Fruit fly (Drosophila melanogaster) whole organism, wandering third instar larva: ENCODE data around the gene CG14269.

ENCODE experiments used
- Abd-B ChIP-seq: fragments of >200 bp; optimal IDR thresholded peaks from 2 replicates; lab custom pipeline; 2017; ENCODE audit warnings: missing biosample characterization, missing genetic modification characterization
- CG32264 ChIP-seq: fragments of 200-800 bp; sonication (Bioruptor generic); optimal IDR thresholded peaks from 2 replicates; lab custom pipeline; 2016; ENCODE audit warnings: missing biosample characterization, missing genetic modification characterization
- CG9705 ChIP-seq: fragments of 200-800 bp; sonication (Bioruptor generic); optimal IDR thresholded peaks from 2 replicates; lab custom pipeline; 2018; ENCODE audit warnings: missing biosample characterization, mild to moderate bottlenecking, missing genetic modification characterization
- CrebA ChIP-seq: fragments of 200-800 bp; sonication (Bioruptor generic); optimal IDR thresholded peaks from 2 replicates; lab custom pipeline; 2016; ENCODE audit warnings: missing biosample characterization, mild to moderate bottlenecking, missing genetic modification characterization, borderline replicate concordance
- Dfd ChIP-seq: fragments of >200 bp; optimal IDR thresholded peaks from 2 replicates; lab custom pipeline; 2017; ENCODE audit warnings: missing biosample characterization, missing genetic modification characterization
- Dif ChIP-seq: fragments of 200-275, 200-300 bp; sonication (Bioruptor generic); optimal IDR thresholded peaks from 2 replicates; lab custom pipeline; 2018; ENCODE audit warnings: missing biosample characterization, missing genetic modification characterization; ENCODE audit not compliant: partially characterized antibody
- GATAd ChIP-seq: sonication (Bioruptor generic); optimal IDR thresholded peaks from 2 replicates; lab custom pipeline; 2016; ENCODE audit warnings: missing biosample characterization, missing genetic modification characterization
- HLH106 ChIP-seq: fragments of 200-800 bp; optimal IDR thresholded peaks from 3 replicates; lab custom pipeline; 2019; ENCODE audit warnings: missing biosample characterization, mild to moderate bottlenecking, missing genetic modification characterization, moderate library complexity
- Hnf4 ChIP-seq: fragments of 200-800 bp; sonication (Bioruptor generic); optimal IDR thresholded peaks from 2 replicates; lab custom pipeline; 2016; ENCODE audit warnings: missing biosample characterization, mild to moderate bottlenecking, missing genetic modification characterization
- Hr78 ChIP-seq: fragments of >200 bp; optimal IDR thresholded peaks from 2 replicates; lab custom pipeline; 2017; ENCODE audit warnings: missing biosample characterization, missing genetic modification characterization
- Hr83 ChIP-seq: fragments of 200-300 bp; sonication (Bioruptor generic); optimal IDR thresholded peaks from 2 replicates; lab custom pipeline; 2016; ENCODE audit warnings: missing biosample characterization, mild to moderate bottlenecking, missing genetic modification characterization, moderate library complexity; ENCODE audit not compliant: poor library complexity, severe bottlenecking
- Jra ChIP-seq: sonication (Bioruptor generic); optimal IDR thresholded peaks from 2 replicates; lab custom pipeline; 2016; ENCODE audit warnings: missing biosample characterization, missing genetic modification characterization
- Mio ChIP-seq: sonication (Bioruptor generic); optimal IDR thresholded peaks from 2 replicates; lab custom pipeline; 2016; ENCODE audit warnings: missing biosample characterization, missing genetic modification characterization
- Myc ChIP-seq: fragments of >200 bp; optimal IDR thresholded peaks from 2 replicates; lab custom pipeline; 2017
- N ChIP-seq: fragments of >200 bp; optimal IDR thresholded peaks from 2 replicates; lab custom pipeline; 2018; ENCODE audit warnings: missing biosample characterization, missing external identifiers, missing genetic modification characterization
- OdsH ChIP-seq: fragments of 200-800 bp; sonication (Bioruptor generic); optimal IDR thresholded peaks from 2 replicates; lab custom pipeline; 2016; ENCODE audit warnings: missing biosample characterization, mild to moderate bottlenecking, missing genetic modification characterization
- Rel ChIP-seq, 2 experiments: fragments of 200-800 bp; sonication (Bioruptor generic) in 1 of 2; optimal IDR thresholded peaks; 2 replicates in 1 of 2; 3 replicates in 1 of 2; lab custom pipeline; 2016 to 2019; ENCODE audit warnings: mild to moderate bottlenecking in 2 of 2, missing biosample characterization in 2 of 2, missing genetic modification characterization in 2 of 2, moderate library complexity in 1 of 2
- Sp1 ChIP-seq: fragments of 200-800 bp; sonication (Bioruptor generic); optimal IDR thresholded peaks from 3 replicates; lab custom pipeline; 2019; ENCODE audit warnings: missing biosample characterization, mild to moderate bottlenecking, missing genetic modification characterization, moderate library complexity
- Vsx2 ChIP-seq: fragments of 200-300, 225-300 bp; sonication (Bioruptor generic); optimal IDR thresholded peaks from 2 replicates; lab custom pipeline; 2018; ENCODE audit warnings: missing biosample characterization, missing genetic modification characterization; ENCODE audit not compliant: partially characterized antibody
- br ChIP-seq: fragments of 200-800 bp; sonication (Bioruptor generic); optimal IDR thresholded peaks from 2 replicates; lab custom pipeline; 2016; ENCODE audit warnings: missing biosample characterization, missing genetic modification characterization
- brk ChIP-seq: fragments of 200-800 bp; sonication (Bioruptor generic); optimal IDR thresholded peaks from 2 replicates; lab custom pipeline; 2016; ENCODE audit warnings: missing biosample characterization, mild to moderate bottlenecking, missing genetic modification characterization
- dl ChIP-seq, 2 experiments: fragments of 175-275, 200-275 bp in 1 of 2; fragments of 200-275 bp in 1 of 2; sonication (Bioruptor generic); optimal IDR thresholded peaks; lab custom pipeline; 2018; ENCODE audit warnings: mild to moderate bottlenecking in 2 of 2, missing biosample characterization in 2 of 2, missing genetic modification characterization in 2 of 2, moderate library complexity in 2 of 2; ENCODE audit not compliant: partially characterized antibody in 2 of 2, insufficient read depth in 1 of 2
- dmrt93B ChIP-seq: fragments of 200-800 bp; sonication (Bioruptor generic); optimal IDR thresholded peaks from 2 replicates; lab custom pipeline; 2018; ENCODE audit warnings: missing biosample characterization, mild to moderate bottlenecking, missing genetic modification characterization
- dsf ChIP-seq: sonication (Bioruptor generic); optimal IDR thresholded peaks from 2 replicates; lab custom pipeline; 2016; ENCODE audit warnings: missing biosample characterization, missing genetic modification characterization, borderline replicate concordance
- ey ChIP-seq: fragments of 200-800 bp; sonication (Bioruptor generic); optimal IDR thresholded peaks from 2 replicates; lab custom pipeline; 2016; ENCODE audit warnings: missing biosample characterization, missing genetic modification characterization
- foxo ChIP-seq, 2 experiments: fragments of 200-800 bp; sonication (Bioruptor generic); optimal IDR thresholded peaks; 2 replicates in 1 of 2; 3 replicates in 1 of 2; lab custom pipeline; 2016 to 2017; ENCODE audit warnings: missing biosample characterization in 2 of 2, missing genetic modification characterization in 2 of 2
- fru ChIP-seq: fragments of 200-800 bp; sonication (Bioruptor generic); optimal IDR thresholded peaks from 3 replicates; lab custom pipeline; 2016; ENCODE audit warnings: missing biosample characterization, mild to moderate bottlenecking, missing genetic modification characterization
- h ChIP-seq: fragments of 200-800 bp; sonication (Bioruptor generic); optimal IDR thresholded peaks from 3 replicates; lab custom pipeline; 2016; ENCODE audit warnings: missing biosample characterization, mild to moderate bottlenecking, missing genetic modification characterization
- jim ChIP-seq: fragments of 175-275, 200-325 bp; sonication (Bioruptor generic); optimal IDR thresholded peaks from 2 replicates; lab custom pipeline; 2016; ENCODE audit warnings: missing biosample characterization, mild to moderate bottlenecking, missing genetic modification characterization
- lola ChIP-seq: fragments of >200 bp; optimal IDR thresholded peaks from 2 replicates; lab custom pipeline; 2017; ENCODE audit warnings: missing biosample characterization, missing genetic modification characterization
- pan ChIP-seq: fragments of >200 bp; optimal IDR thresholded peaks from 2 replicates; lab custom pipeline; 2017
- psq ChIP-seq: fragments of 200-800 bp; sonication (Bioruptor generic); optimal IDR thresholded peaks from 3 replicates; lab custom pipeline; 2017; ENCODE audit warnings: missing biosample characterization, mild to moderate bottlenecking, missing genetic modification characterization, moderate library complexity
- rgr ChIP-seq: fragments of 200-800 bp; sonication (Bioruptor generic); optimal IDR thresholded peaks from 3 replicates; lab custom pipeline; 2016; ENCODE audit warnings: missing biosample characterization, mild to moderate bottlenecking, missing genetic modification characterization
- sage ChIP-seq: fragments of 200-800 bp; sonication (Bioruptor generic); optimal IDR thresholded peaks from 2 replicates; lab custom pipeline; 2016; ENCODE audit warnings: missing biosample characterization, mild to moderate bottlenecking, missing genetic modification characterization
- sv ChIP-seq: fragments of 200-800 bp; sonication (Bioruptor generic); optimal IDR thresholded peaks from 3 replicates; lab custom pipeline; 2016; ENCODE audit warnings: missing biosample characterization, missing genetic modification characterization
- tai ChIP-seq: sonication (Bioruptor generic); optimal IDR thresholded peaks from 2 replicates; lab custom pipeline; 2016; ENCODE audit warnings: missing biosample characterization, missing genetic modification characterization
- usp ChIP-seq: fragments of >200 bp; optimal IDR thresholded peaks from 2 replicates; lab custom pipeline; 2017; ENCODE audit warnings: missing biosample characterization, missing genetic modification characterization
- woc ChIP-seq: sonication (Bioruptor generic); optimal IDR thresholded peaks from 2 replicates; lab custom pipeline; 2016; ENCODE audit warnings: missing biosample characterization, mild to moderate bottlenecking, missing genetic modification characterization

CG14269 gene

dm6 chrX:3442543-3443207 lies 7.1 kb upstream of the CG14269 start:
- TF ChIP-seq rgr (GFP tag; lab: Kevin White, UChicago) (no peak), foxo (GFP tag; optimal IDR thresholded peaks at IDR 0.05; lab: Kevin White, UChicago) (no peak), jim (GFP tag; lab: Kevin White, UChicago) (no peak), usp (GFP tag; lab: Kevin White, UChicago) (no peak)
- TF ChIP-seq, all 38 proteins: peak for 0

dm6 chrX:3440506-3440905 lies 4.9 kb upstream of the CG14269 start:
- no peak for TF ChIP-seq CG32264 (GFP tag; lab: Kevin White, UChicago)

dm6 chrX:3437493-3437892 lies 1.9 kb upstream of the CG14269 start:
- TF ChIP-seq fru (GFP tag; lab: Kevin White, UChicago) (peak; percentile 55), brk (GFP tag; lab: Kevin White, UChicago) (no peak), Rel (GFP tag; optimal IDR thresholded peaks at IDR 0.05; lab: Kevin White, UChicago) (no peak), Rel (tag; optimal IDR thresholded peaks at IDR 0.05; lab: Kevin White, UChicago) (peak; percentile 4), Hnf4 (peak; percentile 38), lola (GFP tag; lab: Kevin White, UChicago) (no peak), Vsx2 (GFP tag; lab: Kevin White, UChicago) (no peak), Mio (no peak), dsf (no peak), Dfd (GFP tag; lab: Kevin White, UChicago) (no peak), Abd-B (no peak), CG9705 (GFP tag; lab: Kevin White, UChicago) (no peak), tai (GFP tag; lab: Kevin White, UChicago) (no peak), Hr83 (GFP tag; lab: Kevin White, UChicago) (no peak), CG32264 (GFP tag; lab: Kevin White, UChicago) (peak; percentile 5), h (peak; percentile 76), N (GFP tag; lab: Kevin White, UChicago) (no peak), rgr (GFP tag; lab: Kevin White, UChicago) (peak; percentile 47), usp (GFP tag; lab: Kevin White, UChicago) (no peak), sage (GFP tag; lab: Kevin White, UChicago) (peak; percentile 68), jim (GFP tag; lab: Kevin White, UChicago) (no peak), psq (GFP tag; lab: Kevin White, UChicago) (no peak), woc (GFP tag; lab: Kevin White, UChicago) (peak; percentile 76), GATAd (GFP tag; lab: Kevin White, UChicago) (no peak), OdsH (peak; percentile 7), Dif (GFP tag; lab: Kevin White, UChicago) (no peak), dl (GFP tag; optimal IDR thresholded peaks at IDR 0.05; lab: Kevin White, UChicago; ENCODE audit: insufficient read depth in 1 of 2, partially characterized antibody in 2 of 2) (no peak), Jra (GFP tag; lab: Kevin White, UChicago) (no peak), Hr78 (GFP tag; lab: Kevin White, UChicago) (no peak), CrebA (GFP tag; lab: Kevin White, UChicago) (peak; percentile 38), HLH106 (peak; percentile 74), sv (GFP tag; lab: Kevin White, UChicago) (no peak), ey (GFP tag; lab: Kevin White, UChicago) (peak; percentile 46), Myc (no peak), foxo (GFP tag; optimal IDR thresholded peaks at IDR 0.05; lab: Kevin White, UChicago) (peak in 1 of 2 experiments; percentile 59), dmrt93B (GFP tag; lab: Kevin White, UChicago) (peak; percentile 46), pan (lab: Kevin White, UChicago) (no peak), Sp1 (peak; percentile 39), br (peak; percentile 20)
